Fruit fly (Drosophila melanogaster) whole organism, embryonic: ENCODE results near the gene Sytbeta.

Experiments used
- BEAF-32 ChIP-seq: fragments of 200-800 bp; sonication (Bioruptor generic); optimal IDR thresholded peaks from 3 replicates; lab custom pipeline; 2017; ENCODE audit warnings: missing biosample characterization, missing genetic modification characterization, mild to moderate bottlenecking, moderate library complexity, missing genetic modification reagents
- CG10274 ChIP-seq: fragments of 200-800 bp; sonication (Bioruptor generic); optimal IDR thresholded peaks from 3 replicates; lab custom pipeline; 2017; ENCODE audit warnings: missing biosample characterization, mild to moderate bottlenecking, missing genetic modification characterization
- CG10321 ChIP-seq: fragments of 200-800 bp; sonication (Bioruptor generic); IDR thresholded peaks from 2 replicates; pipeline ENCODE4 v1.3.6; 2022; ENCODE audit warnings: missing biosample characterization, missing genetic modification characterization
- CG10979 ChIP-seq: fragments of 200-800 bp; sonication (Bioruptor generic); optimal IDR thresholded peaks from 2 replicates; lab custom pipeline; 2018; ENCODE audit warnings: missing biosample characterization, mild to moderate bottlenecking, missing genetic modification characterization, moderate library complexity
- CG11695 ChIP-seq: fragments of 200-800 bp; sonication (Bioruptor generic); IDR thresholded peaks from 3 replicates; pipeline ENCODE4 v1.3.6; 2022; ENCODE audit warnings: missing biosample characterization, missing genetic modification characterization
- CG12219 ChIP-seq: fragments of 200-800 bp; sonication (Bioruptor generic); optimal IDR thresholded peaks from 3 replicates; lab custom pipeline; 2018; ENCODE audit warnings: missing biosample characterization, mild to moderate bottlenecking, missing genetic modification characterization
- CG12942 ChIP-seq: fragments of 200-800 bp; sonication (Bioruptor generic); optimal IDR thresholded peaks from 3 replicates; lab custom pipeline; 2016; ENCODE audit warnings: missing biosample characterization, missing genetic modification characterization
- CG13424 ChIP-seq: fragments of 200-800 bp; sonication (Bioruptor generic); optimal IDR thresholded peaks from 2 replicates; lab custom pipeline; 2019; ENCODE audit warnings: missing biosample characterization, mild to moderate bottlenecking, missing genetic modification characterization, moderate library complexity
- CG14441 ChIP-seq: fragments of 200-800 bp; sonication (Bioruptor generic); IDR thresholded peaks from 2 replicates; pipeline ENCODE4 v1.3.6; 2022; ENCODE audit warnings: missing biosample characterization, missing genetic modification characterization
- CG14860 ChIP-seq: fragments of 200-800 bp; sonication (Bioruptor generic); IDR thresholded peaks from 3 replicates; pipeline ENCODE4 v1.3.6; 2022; ENCODE audit warnings: missing biosample characterization, missing genetic modification characterization; ENCODE audit not compliant: partially characterized antibody
- CG1529 ChIP-seq: fragments of 200-800 bp; sonication (Bioruptor generic); optimal IDR thresholded peaks from 3 replicates; lab custom pipeline; 2018; ENCODE audit warnings: missing biosample characterization, missing genetic modification characterization
- CG1832 ChIP-seq: fragments of 200-800 bp; sonication (Bioruptor generic); optimal IDR thresholded peaks from 2 replicates; lab custom pipeline; 2017; ENCODE audit warnings: missing biosample characterization, mild to moderate bottlenecking, missing genetic modification characterization, inconsistent platforms
- CG2129 ChIP-seq: fragments of 200-800 bp; sonication (Bioruptor generic); IDR thresholded peaks from 2 replicates; pipeline ENCODE4 v1.3.6; 2022; ENCODE audit warnings: missing biosample characterization, missing genetic modification characterization; ENCODE audit not compliant: partially characterized antibody
- CG30403 ChIP-seq: fragments of 200-800 bp; sonication (Bioruptor generic); optimal IDR thresholded peaks from 3 replicates; lab custom pipeline; 2016; ENCODE audit warnings: missing biosample characterization, missing genetic modification characterization
- CG33213 ChIP-seq: fragments of 200-800 bp; sonication (Bioruptor generic); optimal IDR thresholded peaks from 3 replicates; lab custom pipeline; 2016; ENCODE audit warnings: missing biosample characterization, missing genetic modification characterization
- CG34224 ChIP-seq: fragments of 200-800 bp; sonication (Bioruptor generic); IDR thresholded peaks from 3 replicates; pipeline ENCODE4 v1.3.6; 2022; ENCODE audit warnings: missing biosample characterization, missing genetic modification characterization; ENCODE audit not compliant: partially characterized antibody
- CG7786 ChIP-seq: fragments of 200-800 bp; sonication (Bioruptor generic); optimal IDR thresholded peaks from 2 replicates; lab custom pipeline; 2016; ENCODE audit warnings: missing biosample characterization, missing genetic modification characterization
- CG8281 ChIP-seq: fragments of 200-800 bp; sonication (Bioruptor generic); optimal IDR thresholded peaks from 2 replicates; lab custom pipeline; 2018; ENCODE audit warnings: missing biosample characterization, mild to moderate bottlenecking, missing genetic modification characterization, moderate library complexity
- CG9932 ChIP-seq: fragments of 200-800 bp; sonication (Bioruptor generic); IDR thresholded peaks from 2 replicates; pipeline ENCODE4 v1.3.6; 2022; ENCODE audit warnings: missing biosample characterization, missing genetic modification characterization
- Dbx ChIP-seq: fragments of 200-800 bp; sonication (Bioruptor generic); IDR thresholded peaks from 3 replicates; pipeline ENCODE4 v1.3.6; 2022; ENCODE audit warnings: missing biosample characterization, missing genetic modification characterization
- Doc3 ChIP-seq: fragments of 200-800 bp; sonication (Bioruptor generic); IDR thresholded peaks from 3 replicates; pipeline ENCODE4 v1.3.6; 2022; ENCODE audit warnings: missing biosample characterization, missing genetic modification characterization; ENCODE audit not compliant: partially characterized antibody
- Dref ChIP-seq: fragments of 200-800 bp; sonication (Bioruptor generic); IDR thresholded peaks from 2 replicates; pipeline ENCODE4 v1.3.6; 2022; ENCODE audit warnings: missing biosample characterization, missing genetic modification characterization
- E2f1 ChIP-seq: fragments of 200-800 bp; sonication (Bioruptor generic); IDR thresholded peaks from 2 replicates; pipeline ENCODE4 v1.3.6; 2022; ENCODE audit warnings: missing biosample characterization, missing genetic modification characterization
- Fer3 ChIP-seq: fragments of 200-800 bp; sonication (Bioruptor generic); optimal IDR thresholded peaks from 2 replicates; lab custom pipeline; 2018; ENCODE audit warnings: missing biosample characterization, mild to moderate bottlenecking, missing genetic modification characterization, moderate library complexity
- HHEX ChIP-seq: fragments of 200-800 bp; sonication (Bioruptor generic); optimal IDR thresholded peaks from 3 replicates; lab custom pipeline; 2017; ENCODE audit warnings: missing biosample characterization, mild to moderate bottlenecking, missing genetic modification characterization, missing genetic modification reagents
- Med ChIP-seq: fragments of 200-800 bp; sonication (Bioruptor generic); peaks from one replicate; lab custom pipeline; 2016; ENCODE audit warnings: missing biosample characterization, missing genetic modification characterization, mild to moderate bottlenecking, inconsistent platforms, moderate library complexity
- NfI ChIP-seq: fragments of 200-800 bp; sonication (Bioruptor generic); optimal IDR thresholded peaks from 3 replicates; lab custom pipeline; 2018; ENCODE audit warnings: missing biosample characterization, mild to moderate bottlenecking, missing genetic modification characterization, moderate library complexity
- Sry-β ChIP-seq: fragments of 200-800 bp; sonication (Bioruptor generic); optimal IDR thresholded peaks from 2 replicates; lab custom pipeline; 2018; ENCODE audit warnings: missing biosample characterization, mild to moderate bottlenecking, missing genetic modification characterization, moderate library complexity
- ash1 ChIP-seq: fragments of 200-800 bp; sonication (Bioruptor generic); optimal IDR thresholded peaks from 2 replicates; lab custom pipeline; 2018; ENCODE audit warnings: missing biosample characterization, mild to moderate bottlenecking, missing genetic modification characterization
- ato ChIP-seq: fragments of 200-800 bp; sonication (Bioruptor generic); IDR thresholded peaks from 2 replicates; pipeline ENCODE4 v1.3.6; 2022; ENCODE audit warnings: missing biosample characterization, missing genetic modification characterization; ENCODE audit not compliant: partially characterized antibody
- bigmax ChIP-seq: fragments of 200-800 bp; sonication (Bioruptor generic); optimal IDR thresholded peaks from 2 replicates; lab custom pipeline; 2018; ENCODE audit warnings: missing biosample characterization, mild to moderate bottlenecking, missing genetic modification characterization
- bowl ChIP-seq: fragments of 200-800 bp; sonication (Bioruptor generic); IDR thresholded peaks from 2 replicates; pipeline ENCODE4 v1.3.6; 2022; ENCODE audit warnings: missing biosample characterization, missing genetic modification characterization
- cad ChIP-seq: fragments of >200 bp; optimal IDR thresholded peaks from 2 replicates; lab custom pipeline; 2017; ENCODE audit warnings: missing biosample characterization, missing genetic modification characterization
- crol ChIP-seq: fragments of 200-800 bp; sonication (Bioruptor generic); IDR thresholded peaks from 2 replicates; pipeline ENCODE4 v1.3.6; 2022; ENCODE audit warnings: missing biosample characterization, missing genetic modification characterization
- dati ChIP-seq: fragments of 200-800 bp; sonication (Bioruptor generic); IDR thresholded peaks from 2 replicates; pipeline ENCODE4 v1.3.6; 2022; ENCODE audit warnings: missing biosample characterization, missing genetic modification characterization
- dpn ChIP-seq, 2 experiments: fragments of 200-800 bp; sonication (Bioruptor generic); optimal IDR thresholded peaks; 3 replicates each; lab custom pipeline; 2016; ENCODE audit warnings: missing biosample characterization in 2 of 2, missing genetic modification characterization in 2 of 2
- en ChIP-seq: fragments of 200-800 bp; sonication (Bioruptor generic); optimal IDR thresholded peaks from 2 replicates; lab custom pipeline; 2016; ENCODE audit warnings: missing biosample characterization, missing genetic modification characterization
- fd3F ChIP-seq: fragments of 200-800 bp; sonication (Bioruptor generic); optimal IDR thresholded peaks from 2 replicates; lab custom pipeline; 2018; ENCODE audit warnings: missing biosample characterization, mild to moderate bottlenecking, missing genetic modification characterization, moderate library complexity
- fd96Cb ChIP-seq: fragments of 200-800 bp; sonication (Bioruptor generic); optimal IDR thresholded peaks from 2 replicates; lab custom pipeline; 2018; ENCODE audit warnings: missing biosample characterization, mild to moderate bottlenecking, missing genetic modification characterization, moderate library complexity
- fru ChIP-seq: fragments of >200 bp; optimal IDR thresholded peaks from 2 replicates; lab custom pipeline; 2017
- gfzf ChIP-seq: fragments of 200-800 bp; sonication (Bioruptor generic); optimal IDR thresholded peaks from 2 replicates; lab custom pipeline; 2016; ENCODE audit warnings: missing biosample characterization, mild to moderate bottlenecking, missing genetic modification characterization, moderate library complexity
- h ChIP-seq: fragments of >200 bp; optimal IDR thresholded peaks from 2 replicates; lab custom pipeline; 2017
- hb ChIP-seq: fragments of 200-800 bp; sonication (Bioruptor generic); IDR thresholded peaks from 3 replicates; pipeline ENCODE4 v1.3.6; 2022; ENCODE audit warnings: missing biosample characterization, missing genetic modification characterization; ENCODE audit not compliant: partially characterized antibody
- her ChIP-seq: fragments of 200-800 bp; sonication (Bioruptor generic); optimal IDR thresholded peaks from 2 replicates; lab custom pipeline; 2016; ENCODE audit warnings: missing biosample characterization, missing genetic modification characterization
- inv ChIP-seq: fragments of 200-800 bp; sonication (Bioruptor generic); IDR thresholded peaks from 2 replicates; pipeline ENCODE4 v1.3.6; 2022; ENCODE audit warnings: missing biosample characterization, missing genetic modification characterization; ENCODE audit not compliant: partially characterized antibody
- jigr1 ChIP-seq: fragments of 200-800 bp; sonication (Bioruptor generic); IDR thresholded peaks from 3 replicates; pipeline ENCODE4 v1.3.6; 2022; ENCODE audit warnings: missing biosample characterization, missing genetic modification characterization
- nerfin-2 ChIP-seq: fragments of 200-800 bp; sonication (Bioruptor generic); IDR thresholded peaks from 2 replicates; pipeline ENCODE4 v1.3.6; 2022; ENCODE audit warnings: missing biosample characterization, missing genetic modification characterization; ENCODE audit not compliant: partially characterized antibody
- row ChIP-seq: fragments of 200-800 bp; sonication (Bioruptor generic); IDR thresholded peaks from 3 replicates; pipeline ENCODE4 v1.3.6; 2022; ENCODE audit warnings: missing biosample characterization, missing genetic modification characterization
- unc-4 ChIP-seq: fragments of 200-800 bp; sonication (Bioruptor generic); IDR thresholded peaks from 2 replicates; pipeline ENCODE4 v1.3.6; 2022; ENCODE audit warnings: missing biosample characterization, missing genetic modification characterization; ENCODE audit not compliant: partially characterized antibody
- wdn ChIP-seq: fragments of 200-800 bp; sonication (Bioruptor generic); IDR thresholded peaks from 2 replicates; pipeline ENCODE4 v1.3.6; 2022; ENCODE audit warnings: missing biosample characterization, missing genetic modification characterization

The Sytbeta gene

DNA sequence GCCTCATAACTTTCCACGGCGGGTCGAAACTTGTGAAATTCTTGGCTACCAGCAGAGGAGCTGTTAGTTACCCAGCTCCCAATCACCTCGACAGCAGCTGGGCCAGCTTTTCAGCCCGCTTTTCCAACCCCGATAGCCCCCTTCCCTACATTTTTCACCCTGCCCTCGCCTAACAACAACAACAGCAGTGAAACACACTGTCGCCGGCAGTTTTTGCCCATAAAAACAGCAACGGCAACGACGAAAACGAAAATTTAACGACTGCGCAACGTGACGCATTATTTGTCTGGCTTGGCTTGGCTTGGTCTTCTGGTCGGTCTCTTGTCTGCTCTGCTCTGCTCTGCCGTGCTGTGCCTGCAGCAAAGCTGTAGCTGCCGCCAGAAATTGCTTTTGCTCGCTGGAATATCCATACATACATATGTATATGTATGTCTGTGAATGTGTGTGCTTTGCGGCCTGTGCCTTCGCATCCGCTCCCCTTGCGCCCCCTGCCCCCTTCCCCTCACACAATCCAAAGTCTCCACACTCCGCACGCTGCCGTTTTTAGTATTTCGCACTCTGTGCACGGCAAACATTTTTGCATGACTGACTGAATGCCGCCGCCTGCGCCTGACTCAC is 42.5 kb upstream of the Sytbeta start (continued):
- TF ChIP-seq nerfin-2 (GFP tag; lab: Robert Waterston, UW) (no peak), Doc3 (GFP tag; lab: Robert Waterston, UW) (0 out of 3 replicates have a peak, but pooled peaks have one; percentile 25), BEAF-32 (no peak), her (no peak), hb (no peak), CG11695 (GFP tag; lab: Robert Waterston, UW) (no peak), CG9932 (GFP tag; lab: Robert Waterston, UW) (no peak), inv (0 out of 2 replicates have a peak, but pooled peaks have one; percentile 16), wdn (GFP tag; lab: Robert Waterston, UW) (no peak), CG10979 (tag; lab: Kevin White, UChicago) (no peak), bigmax (GFP tag; lab: Kevin White, UChicago) (no peak), CG12942 (GFP tag; lab: Kevin White, UChicago) (no peak), ato (no peak), NfI (GFP tag; lab: Kevin White, UChicago) (no peak), CG13424 (tag; lab: Kevin White, UChicago) (no peak), Dbx (no peak), CG14441 (no peak), CG7786 (GFP tag; lab: Kevin White, UChicago) (no peak), jigr1 (GFP tag; lab: Robert Waterston, UW) (no peak), cad (GFP tag; lab: Kevin White, UChicago) (no peak), CG8281 (tag; lab: Kevin White, UChicago) (no peak), CG14860 (GFP tag; lab: Robert Waterston, UW) (no peak), fru (lab: Kevin White, UChicago) (no peak), dati (no peak), CG1529 (GFP tag; lab: Kevin White, UChicago) (no peak), ash1 (GFP tag; lab: Kevin White, UChicago) (no peak), bowl (GFP tag; lab: Robert Waterston, UW) (0 out of 2 replicates have a peak, but pooled peaks have one; percentile 6), dpn (GFP tag; optimal IDR thresholded peaks at IDR 0.05; lab: Kevin White, UChicago) (no peak), CG10321 (GFP tag; lab: Robert Waterston, UW) (no peak), CG30403 (no peak), h (lab: Kevin White, UChicago) (no peak), Fer3 (tag; lab: Kevin White, UChicago) (no peak), CG34224 (GFP tag; lab: Robert Waterston, UW) (peak; percentile 12; the same call in 1 of the 3 replicates), CG2129 (GFP tag; lab: Robert Waterston, UW) (no peak), crol (GFP tag; lab: Robert Waterston, UW) (peak; percentile 77), fd3F (GFP tag; lab: Kevin White, UChicago) (no peak), gfzf (no peak), row (no peak), CG33213 (GFP tag; lab: Kevin White, UChicago) (no peak), E2f1 (GFP tag; lab: Robert Waterston, UW) (no peak), CG12219 (GFP tag; lab: Kevin White, UChicago) (no peak), Dref (no peak), Med (GFP tag; lab: Kevin White, UChicago) (peak; percentile 50), unc-4 (GFP tag; lab: Robert Waterston, UW) (0 out of 2 replicates have a peak, but pooled peaks have one; percentile 28), CG10274 (GFP tag; lab: Kevin White, UChicago) (no peak), en (GFP tag; lab: Kevin White, UChicago) (no peak), Sry-β (GFP tag; lab: Kevin White, UChicago) (no peak), CG1832 (GFP tag; lab: Kevin White, UChicago) (no peak), HHEX (GFP tag; lab: Kevin White, UChicago) (no peak), fd96Cb (tag; lab: Kevin White, UChicago) (no peak)
